Fruit fly (Drosophila melanogaster): Measurements from ENCODE around the gene mkg-p.

The mkg-p gene

dm6 chr3L:8394944-8395343, 10.1 kb downstream of the mkg-p start:
- no peak for TF ChIP-seq CG17801 (GFP tag; optimal IDR thresholded peaks at IDR 0.05; ENCODE audit: partially characterized antibody)

- no peak for TF ChIP-seq CG17801 (GFP tag; optimal IDR thresholded peaks at IDR 0.05; ENCODE audit: partially characterized antibody)
Measured at dm6 chr3L:8394132-8394531, 10.9 kb downstream of the mkg-p start.

- no peak for TF ChIP-seq CG17801 (GFP tag; optimal IDR thresholded peaks at IDR 0.05; ENCODE audit: partially characterized antibody)
Measured at dm6 chr3L:8393549-8393948, 11.5 kb downstream of the mkg-p start, which contains the start of gene Jon66Cii. Jon66Cii (minus strand) TSS chr3L:8393649.

- TF ChIP-seq CG17801 (GFP tag; optimal IDR thresholded peaks at IDR 0.05; ENCODE audit: partially characterized antibody): no peak
Measured at dm6 chr3L:8391240-8391639, 13.8 kb downstream of the mkg-p start, which contains the start of gene Jon66Ci. Jon66Ci (plus strand) TSS chr3L:8391540.

dm6 chr3L:8385055-8385454, 20.0 kb downstream of the mkg-p start:
- no peak for TF ChIP-seq CG17801 (GFP tag; optimal IDR thresholded peaks at IDR 0.05; ENCODE audit: partially characterized antibody)

- TF ChIP-seq CG17801 (GFP tag; optimal IDR thresholded peaks at IDR 0.05; ENCODE audit: partially characterized antibody): no peak
Measured at dm6 chr3L:8383968-8384367, 21.1 kb downstream of the mkg-p start.

dm6 chr3L:8379161-8379560, 25.9 kb downstream of the mkg-p start:
- no peak for TF ChIP-seq CG17801 (GFP tag; optimal IDR thresholded peaks at IDR 0.05; ENCODE audit: partially characterized antibody)

dm6 chr3L:8374107-8374506, 31.0 kb downstream of the mkg-p start:
- no peak for TF ChIP-seq CG17801 (GFP tag; optimal IDR thresholded peaks at IDR 0.05; ENCODE audit: partially characterized antibody)

- no peak for TF ChIP-seq CG17801 (GFP tag; optimal IDR thresholded peaks at IDR 0.05; ENCODE audit: partially characterized antibody)
Measured at dm6 chr3L:8372035-8372434, 33.0 kb downstream of the mkg-p start, which contains the start of gene ImpE1. ImpE1 (plus strand) TSS chr3L:8372405.

- no peak for TF ChIP-seq CG17801 (GFP tag; optimal IDR thresholded peaks at IDR 0.05; ENCODE audit: partially characterized antibody)
Measured at dm6 chr3L:8371538-8371937, 33.5 kb downstream of the mkg-p start.

dm6 chr3L:8370922-8371321, 34.2 kb downstream of the mkg-p start:
- TF ChIP-seq CG17801 (GFP tag; optimal IDR thresholded peaks at IDR 0.05; ENCODE audit: partially characterized antibody): no peak

- no peak for TF ChIP-seq CG17801 (GFP tag; optimal IDR thresholded peaks at IDR 0.05; ENCODE audit: partially characterized antibody)
Measured at dm6 chr3L:8369456-8369855, 35.6 kb downstream of the mkg-p start.

- no peak for TF ChIP-seq CG17801 (GFP tag; optimal IDR thresholded peaks at IDR 0.05; ENCODE audit: partially characterized antibody)
Measured at dm6 chr3L:8368694-8369344, 36.3 kb downstream of the mkg-p start.

- no peak for TF ChIP-seq CG17801 (GFP tag; optimal IDR thresholded peaks at IDR 0.05; ENCODE audit: partially characterized antibody)
Measured at dm6 chr3L:8363266-8363665, 41.8 kb downstream of the mkg-p start.

- peak; percentile 81 for TF ChIP-seq CG17801 (GFP tag; optimal IDR thresholded peaks at IDR 0.05; ENCODE audit: partially characterized antibody)
Measured at dm6 chr3L:8360643-8361110, 44.4 kb downstream of the mkg-p start, which contains the start of gene Idh. Idh (minus strand) TSS chr3L:8360906.

dm6 chr3L:8360063-8360642, 44.9 kb downstream of the mkg-p start:
- TF ChIP-seq CG17801 (GFP tag; optimal IDR thresholded peaks at IDR 0.05; ENCODE audit: partially characterized antibody): no peak
